Fruit fly (Drosophila melanogaster) whole organism, embryonic: ENCODE measurements around the gene CG42820.

Experiments
- Aef1 ChIP-seq: fragments of 200-800 bp; sonication (Bioruptor generic); IDR thresholded peaks from 3 replicates; pipeline ENCODE4 v1.3.6; 2022; ENCODE audit warnings: missing biosample characterization, missing genetic modification characterization
- Antp ChIP-seq: fragments of 200-800 bp; sonication (Bioruptor generic); optimal IDR thresholded peaks from 3 replicates; lab custom pipeline; 2016; ENCODE audit warnings: missing biosample characterization, missing genetic modification characterization
- Asciz ChIP-seq: fragments of 200-800 bp; sonication (Bioruptor generic); optimal IDR thresholded peaks from 2 replicates; lab custom pipeline; 2017; ENCODE audit warnings: missing biosample characterization, mild to moderate bottlenecking, missing genetic modification characterization, missing genetic modification reagents
- Bteb2 ChIP-seq: fragments of 200-800 bp; sonication (Bioruptor generic); optimal IDR thresholded peaks from 2 replicates; lab custom pipeline; 2016; ENCODE audit warnings: missing biosample characterization, missing genetic modification characterization
- CG12769 ChIP-seq: fragments of 200-800 bp; sonication (Bioruptor generic); optimal IDR thresholded peaks from 2 replicates; lab custom pipeline; 2019; ENCODE audit warnings: missing biosample characterization, mild to moderate bottlenecking, missing genetic modification characterization, moderate library complexity
- CG14050 ChIP-seq: fragments of 200-800 bp; sonication (Bioruptor generic); IDR thresholded peaks from 3 replicates; pipeline ENCODE4 v1.3.6; 2022; ENCODE audit warnings: missing biosample characterization, missing genetic modification characterization
- CG14667 ChIP-seq: fragments of 200-800 bp; sonication (Bioruptor generic); IDR thresholded peaks from 2 replicates; pipeline ENCODE4 v1.3.6; 2022; ENCODE audit warnings: missing biosample characterization, missing genetic modification characterization
- CG14965 ChIP-seq: fragments of 200-800 bp; sonication (Bioruptor generic); optimal IDR thresholded peaks from 2 replicates; lab custom pipeline; 2016; ENCODE audit warnings: missing biosample characterization, missing genetic modification characterization, borderline replicate concordance
- CG15514 ChIP-seq: fragments of 200-800 bp; sonication (Bioruptor generic); optimal IDR thresholded peaks from 3 replicates; lab custom pipeline; 2017; ENCODE audit warnings: missing biosample characterization, missing genetic modification characterization, mild to moderate bottlenecking, moderate library complexity, missing genetic modification reagents
- CG16779 ChIP-seq: fragments of 200-800 bp; sonication (Bioruptor generic); IDR thresholded peaks from 2 replicates; pipeline ENCODE4 v1.3.6; 2022; ENCODE audit warnings: missing biosample characterization, missing genetic modification characterization
- CG17912 ChIP-seq: fragments of 200-800 bp; sonication (Bioruptor generic); optimal IDR thresholded peaks from 2 replicates; lab custom pipeline; 2018; ENCODE audit warnings: missing biosample characterization, mild to moderate bottlenecking, missing genetic modification characterization
- CG18599 ChIP-seq: fragments of 200-800 bp; sonication (Bioruptor generic); optimal IDR thresholded peaks from 3 replicates; lab custom pipeline; 2017; ENCODE audit warnings: missing biosample characterization, missing genetic modification characterization, mild to moderate bottlenecking, moderate library complexity, missing genetic modification reagents
- CG18764 ChIP-seq: fragments of 200-800 bp; sonication (Bioruptor generic); optimal IDR thresholded peaks from 3 replicates; lab custom pipeline; 2016; ENCODE audit warnings: missing biosample characterization, missing genetic modification characterization
- CG34422 ChIP-seq: fragments of 200-800 bp; sonication (Bioruptor generic); IDR thresholded peaks from 3 replicates; pipeline ENCODE4 v1.3.6; 2022; ENCODE audit warnings: missing biosample characterization, missing genetic modification characterization
- CG8765 ChIP-seq: fragments of 200-800 bp; sonication (Bioruptor generic); IDR thresholded peaks from 2 replicates; pipeline ENCODE4 v1.3.6; 2022; ENCODE audit warnings: missing biosample characterization, missing genetic modification characterization
- CG9215 ChIP-seq: fragments of 200-800 bp; sonication (Bioruptor generic); IDR thresholded peaks from 2 replicates; pipeline ENCODE4 v1.3.6; 2022; ENCODE audit warnings: missing biosample characterization, missing genetic modification characterization
- CG9609 ChIP-seq: fragments of 200-800 bp; sonication (Bioruptor generic); optimal IDR thresholded peaks from 3 replicates; lab custom pipeline; 2016; ENCODE audit warnings: missing biosample characterization, missing genetic modification characterization
- CHES-1-like ChIP-seq: fragments of 200-800 bp; sonication (Bioruptor generic); optimal IDR thresholded peaks from 2 replicates; lab custom pipeline; 2016; ENCODE audit warnings: missing biosample characterization, missing genetic modification characterization
- Camta ChIP-seq: fragments of 200-800 bp; sonication (Bioruptor generic); optimal IDR thresholded peaks from 2 replicates; lab custom pipeline; 2016; ENCODE audit warnings: missing biosample characterization, missing genetic modification characterization
- Doc2 ChIP-seq: fragments of 200-800 bp; sonication (Bioruptor generic); IDR thresholded peaks from 2 replicates; pipeline ENCODE4 v1.3.6; 2022; ENCODE audit warnings: missing biosample characterization, missing genetic modification characterization
- E2f1 ChIP-seq: fragments of 200-800 bp; sonication (Bioruptor generic); IDR thresholded peaks from 2 replicates; pipeline ENCODE4 v1.3.6; 2022; ENCODE audit warnings: missing biosample characterization, missing genetic modification characterization
- E2f2 ChIP-seq: fragments of 200-800 bp; sonication (Bioruptor generic); IDR thresholded peaks from 2 replicates; pipeline ENCODE4 v1.3.6; 2022; ENCODE audit warnings: missing biosample characterization, missing genetic modification characterization
- Hr3 ChIP-seq: fragments of 200-800 bp; sonication (Bioruptor generic); optimal IDR thresholded peaks from 3 replicates; lab custom pipeline; 2016; ENCODE audit warnings: missing biosample characterization, missing genetic modification characterization
- PHDP ChIP-seq: fragments of 200-800 bp; sonication (Bioruptor generic); optimal IDR thresholded peaks from 3 replicates; lab custom pipeline; 2018; ENCODE audit warnings: missing biosample characterization, mild to moderate bottlenecking, missing genetic modification characterization, moderate library complexity
- Sry-β ChIP-seq: fragments of 200-800 bp; sonication (Bioruptor generic); optimal IDR thresholded peaks from 2 replicates; lab custom pipeline; 2018; ENCODE audit warnings: missing biosample characterization, mild to moderate bottlenecking, missing genetic modification characterization, moderate library complexity
- Sry-δ ChIP-seq: fragments of 200-800 bp; sonication (Bioruptor generic); optimal IDR thresholded peaks from 2 replicates; lab custom pipeline; 2016; ENCODE audit warnings: missing biosample characterization, missing genetic modification characterization
- Trl ChIP-seq, 3 experiments: fragments of >200 bp in 2 of 3; fragments of 200-800 bp in 1 of 3; sonication (Bioruptor generic) in 1 of 3; optimal IDR thresholded peaks; 2 replicates in 1 of 3; 3 replicates in 2 of 3; lab custom pipeline; 2016 to 2017; ENCODE audit warnings: missing biosample characterization in 1 of 3, missing genetic modification characterization in 1 of 3
- al ChIP-seq: fragments of 200-800 bp; sonication (Bioruptor generic); IDR thresholded peaks from 2 replicates; pipeline ENCODE4 v1.3.6; 2022; ENCODE audit warnings: missing biosample characterization, missing genetic modification characterization
- ash1 ChIP-seq: fragments of 200-800 bp; sonication (Bioruptor generic); optimal IDR thresholded peaks from 2 replicates; lab custom pipeline; 2018; ENCODE audit warnings: missing biosample characterization, mild to moderate bottlenecking, missing genetic modification characterization
- az2 ChIP-seq: fragments of 200-800 bp; sonication (Bioruptor generic); optimal IDR thresholded peaks from 3 replicates; lab custom pipeline; 2016; ENCODE audit warnings: missing biosample characterization, missing genetic modification characterization
- btn ChIP-seq: fragments of 200-800 bp; sonication (Bioruptor generic); optimal IDR thresholded peaks from 2 replicates; lab custom pipeline; 2016; ENCODE audit warnings: missing biosample characterization, missing genetic modification characterization
- crc ChIP-seq: fragments of 200-800 bp; sonication (Bioruptor generic); optimal IDR thresholded peaks from 2 replicates; lab custom pipeline; 2016; ENCODE audit warnings: missing biosample characterization, missing genetic modification characterization
- croc ChIP-seq: fragments of 200-800 bp; sonication (Bioruptor generic); conservative IDR thresholded peaks from 3 replicates; pipeline ENCODE4 v1.3.6; 2022; ENCODE audit warnings: missing biosample characterization, missing genetic modification characterization
- danr ChIP-seq: fragments of 200-800 bp; sonication (Bioruptor generic); IDR thresholded peaks from 2 replicates; pipeline ENCODE4 v1.3.6; 2022; ENCODE audit warnings: missing biosample characterization, missing genetic modification characterization
- dpn ChIP-seq, 2 experiments: fragments of 200-800 bp; sonication (Bioruptor generic); optimal IDR thresholded peaks; 3 replicates each; lab custom pipeline; 2016; ENCODE audit warnings: missing biosample characterization in 2 of 2, missing genetic modification characterization in 2 of 2
- dysf ChIP-seq: fragments of 200-800 bp; sonication (Bioruptor generic); IDR thresholded peaks from 3 replicates; pipeline ENCODE4 v1.3.6; 2022; ENCODE audit warnings: missing biosample characterization, missing genetic modification characterization
- emc ChIP-seq: fragments of 200-800 bp; sonication (Bioruptor generic); optimal IDR thresholded peaks from 2 replicates; lab custom pipeline; 2016; ENCODE audit warnings: missing biosample characterization, missing genetic modification characterization
- gcm2 ChIP-seq: fragments of 200-800 bp; sonication (Bioruptor generic); optimal IDR thresholded peaks from 2 replicates; lab custom pipeline; 2016; ENCODE audit warnings: missing biosample characterization, missing genetic modification characterization
- h ChIP-seq: fragments of >200 bp; optimal IDR thresholded peaks from 2 replicates; lab custom pipeline; 2017
- hth ChIP-seq: fragments of >200 bp; optimal IDR thresholded peaks from 2 replicates; lab custom pipeline; 2017; ENCODE audit warnings: inconsistent platforms
- insv ChIP-seq, 2 experiments: fragments of 200-800 bp; sonication (Bioruptor generic); optimal IDR thresholded peaks; 3 replicates each; lab custom pipeline; 2016 to 2018; ENCODE audit warnings: missing biosample characterization in 2 of 2, missing genetic modification characterization in 2 of 2
- kah ChIP-seq: fragments of 200-800 bp; sonication (Bioruptor generic); optimal IDR thresholded peaks from 2 replicates; lab custom pipeline; 2018; ENCODE audit warnings: missing biosample characterization, mild to moderate bottlenecking, missing genetic modification characterization
- lbe ChIP-seq: fragments of 200-800 bp; sonication (Bioruptor generic); optimal IDR thresholded peaks from 2 replicates; lab custom pipeline; 2016; ENCODE audit warnings: missing biosample characterization, mild to moderate bottlenecking, missing genetic modification characterization
- otp ChIP-seq: fragments of 200-800 bp; sonication (Bioruptor generic); IDR thresholded peaks from 3 replicates; pipeline ENCODE4, ENCODE4 v1.3.6; 2022; ENCODE audit warnings: missing biosample characterization, missing genetic modification characterization
- rib ChIP-seq: fragments of 200-800 bp; sonication (Bioruptor generic); IDR thresholded peaks from 2 replicates; pipeline ENCODE4 v1.3.6; 2022; ENCODE audit warnings: missing biosample characterization, missing genetic modification characterization
- sens-2 ChIP-seq: fragments of 200-800 bp; sonication (Bioruptor generic); IDR thresholded peaks from 2 replicates; pipeline ENCODE4 v1.3.6; 2022; ENCODE audit warnings: missing biosample characterization, missing genetic modification characterization
- shn ChIP-seq: fragments of 200-800 bp; sonication (Bioruptor generic); optimal IDR thresholded peaks from 3 replicates; lab custom pipeline; 2016; ENCODE audit warnings: missing biosample characterization, missing genetic modification characterization
- sqz ChIP-seq: fragments of 200-800 bp; sonication (Bioruptor generic); optimal IDR thresholded peaks from 3 replicates; lab custom pipeline; 2018; ENCODE audit warnings: missing biosample characterization, mild to moderate bottlenecking, missing genetic modification characterization
- ssp ChIP-seq: fragments of 200-800 bp; sonication (Bioruptor generic); IDR thresholded peaks from 2 replicates; pipeline ENCODE4 v1.3.6; 2022; ENCODE audit warnings: missing biosample characterization, missing genetic modification characterization
- tup ChIP-seq: fragments of 200-800 bp; sonication (Bioruptor generic); optimal IDR thresholded peaks from 2 replicates; lab custom pipeline; 2016; ENCODE audit warnings: missing biosample characterization, mild to moderate bottlenecking, missing genetic modification characterization, moderate library complexity

Gene CG42820

dm6 chr2L:8362273-8362954 is 29.8 kb downstream of the CG42820 start, which contains the start of gene CG7627 (continued):
- TF ChIP-seq Trl (optimal IDR thresholded peaks at IDR 0.05; lab: Kevin White, UChicago), result no peak
- TF ChIP-seq Trl (GFP tag; optimal IDR thresholded peaks at IDR 0.05; lab: Kevin White, UChicago), result peak; percentile 71
- TF ChIP-seq E2f2, result no peak
- peak; percentile 68 for TF ChIP-seq PHDP
- TF ChIP-seq CG18599 (GFP tag; lab: Kevin White, UChicago), result peak; percentile 94
- TF ChIP-seq tup (GFP tag; lab: Kevin White, UChicago), result peak; percentile 41
- TF ChIP-seq lbe (GFP tag; lab: Kevin White, UChicago), result peak; percentile 65
- peak; percentile 86 for TF ChIP-seq dysf
- peak; percentile 82; the same call in 1 of the 2 replicates for TF ChIP-seq CG14667 (GFP tag; lab: Robert Waterston, UW)
- TF ChIP-seq Sry-δ (GFP tag; lab: Kevin White, UChicago), result peak; percentile 48
- no peak for TF ChIP-seq CG14965 (GFP tag; lab: Kevin White, UChicago)
- no peak for TF ChIP-seq h (lab: Kevin White, UChicago)
- peak; percentile 21; the same call in 1 of the 2 replicates for TF ChIP-seq Doc2 (GFP tag; lab: Robert Waterston, UW)
- 0 out of 3 replicates have a peak, but pooled peaks have one; percentile 59 for TF ChIP-seq otp
- TF ChIP-seq btn (GFP tag; lab: Kevin White, UChicago), result peak; percentile 19
- TF ChIP-seq croc, result peak; percentile 69
- peak; percentile 79 for TF ChIP-seq CG34422 (GFP tag; lab: Robert Waterston, UW)
- peak; percentile 62 for TF ChIP-seq Hr3 (GFP tag; lab: Kevin White, UChicago)
- TF ChIP-seq CG16779, result 0 out of 2 replicates have a peak, but pooled peaks have one; percentile 34
- TF ChIP-seq emc (GFP tag; lab: Kevin White, UChicago), result peak; percentile 39
- TF ChIP-seq Camta (GFP tag; lab: Kevin White, UChicago), result peak; percentile 47
- TF ChIP-seq rib, result peak; percentile 57; the same call in 1 of the 2 replicates
- TF ChIP-seq CG17912, result peak; percentile 24
- peak; percentile 75 for TF ChIP-seq al (GFP tag; lab: Robert Waterston, UW)
- TF ChIP-seq crc (GFP tag; lab: Kevin White, UChicago), result peak; percentile 68
- TF ChIP-seq E2f1 (GFP tag; lab: Robert Waterston, UW), result peak; percentile 63
- TF ChIP-seq ssp (GFP tag; lab: Robert Waterston, UW), result peak; percentile 58
- peak; percentile 69 for TF ChIP-seq CG9215 (GFP tag; lab: Robert Waterston, UW)
- peak; percentile 70 for TF ChIP-seq az2
- peak; percentile 69 for TF ChIP-seq CG12769 (tag; lab: Kevin White, UChicago)
- TF ChIP-seq sqz, result peak; percentile 53
- no peak for TF ChIP-seq CG8765 (GFP tag; lab: Robert Waterston, UW)
- peak; percentile 10 for TF ChIP-seq Bteb2 (GFP tag; lab: Kevin White, UChicago)
- peak; percentile 79 for TF ChIP-seq shn (GFP tag; lab: Kevin White, UChicago)
- TF ChIP-seq sens-2, result no peak
- peak; percentile 20 for TF ChIP-seq kah (GFP tag; lab: Kevin White, UChicago)
- peak; percentile 66 for TF ChIP-seq Asciz
- TF ChIP-seq Sry-β (GFP tag; lab: Kevin White, UChicago), result no peak
- TF ChIP-seq dpn (GFP tag; optimal IDR thresholded peaks at IDR 0.05; lab: Kevin White, UChicago), result peak; percentile 67 to 77
- TF ChIP-seq CG9609 (GFP tag; lab: Kevin White, UChicago), result peak; percentile 72
- peak; percentile 53 for TF ChIP-seq CG15514
- peak; percentile 70 for TF ChIP-seq Antp (GFP tag; lab: Kevin White, UChicago)
- peak; percentile 84 for TF ChIP-seq CHES-1-like (GFP tag; lab: Kevin White, UChicago)
- TF ChIP-seq ash1 (GFP tag; lab: Kevin White, UChicago), result no peak
- TF ChIP-seq insv (GFP tag; optimal IDR thresholded peaks at IDR 0.05; lab: Kevin White, UChicago), result peak in 1 of 2 experiments; percentile 82
- 0 out of 2 replicates have a peak, but pooled peaks have one; percentile 40 for TF ChIP-seq danr
- TF ChIP-seq gcm2 (GFP tag; lab: Kevin White, UChicago), result peak; percentile 57
- TF ChIP-seq hth, result no peak
- no peak for TF ChIP-seq CG18764 (GFP tag; lab: Kevin White, UChicago)
- TF ChIP-seq CG14050, result peak; percentile 52; the same call in 2 of the 3 replicates
- TF ChIP-seq Aef1 (GFP tag; lab: Robert Waterston, UW), result peak; percentile 75
